Fruit fly (Drosophila melanogaster) whole organism, pupa: ENCODE data around the gene CG5116.

ENCODE experiments used
- CG10348 ChIP-seq: fragments of 200-800 bp; sonication (Bioruptor generic); IDR thresholded peaks from 2 replicates; pipeline ENCODE4 v1.3.6; 2022; ENCODE audit warnings: missing biosample characterization, missing genetic modification characterization
- CG12605 ChIP-seq: fragments of 200-800 bp; sonication (Bioruptor generic); IDR thresholded peaks from 2 replicates; pipeline ENCODE4 v1.3.6; 2022; ENCODE audit warnings: missing biosample characterization, missing genetic modification characterization
- CG13204 ChIP-seq: fragments of 200-800 bp; sonication (Bioruptor generic); optimal IDR thresholded peaks from 2 replicates; lab custom pipeline; 2018; ENCODE audit warnings: missing biosample characterization, mild to moderate bottlenecking, missing genetic modification characterization, moderate library complexity
- CG14655 ChIP-seq: fragments of 200-800 bp; sonication (Bioruptor generic); optimal IDR thresholded peaks from 3 replicates; lab custom pipeline; 2017; ENCODE audit warnings: mild to moderate bottlenecking, missing biosample characterization, missing genetic modification reagents, missing genetic modification characterization
- CG8159 ChIP-seq: fragments of 200-800 bp; sonication (Bioruptor generic); optimal IDR thresholded peaks from 3 replicates; lab custom pipeline; 2018; ENCODE audit warnings: missing biosample characterization, mild to moderate bottlenecking, missing genetic modification characterization, moderate library complexity
- CG8301 ChIP-seq: fragments of 200-800 bp; sonication (Bioruptor generic); optimal IDR thresholded peaks from 2 replicates; lab custom pipeline; 2018; ENCODE audit warnings: missing biosample characterization, mild to moderate bottlenecking, missing genetic modification characterization
- EcR ChIP-seq: fragments of 200-800 bp; sonication (Bioruptor generic); optimal IDR thresholded peaks from 3 replicates; lab custom pipeline; 2019; ENCODE audit warnings: missing biosample characterization, missing genetic modification characterization, mild to moderate bottlenecking, moderate library complexity, missing genetic modification reagents
- Ets98B ChIP-seq: fragments of 200-800 bp; sonication (Bioruptor generic); IDR thresholded peaks from 2 replicates; pipeline ENCODE4 v1.3.6; 2022; ENCODE audit warnings: missing biosample characterization, missing genetic modification characterization
- Pif1B ChIP-seq: fragments of 200-800 bp; sonication (Bioruptor generic); optimal IDR thresholded peaks from 3 replicates; lab custom pipeline; 2016; ENCODE audit warnings: missing biosample characterization, missing genetic modification characterization
- Snoo ChIP-seq: fragments of 200-800 bp; sonication (Bioruptor generic); optimal IDR thresholded peaks from 3 replicates; lab custom pipeline; 2017; ENCODE audit warnings: missing biosample characterization, mild to moderate bottlenecking, missing genetic modification characterization, inconsistent platforms
- gl ChIP-seq: fragments of 200-800 bp; sonication (Bioruptor generic); optimal IDR thresholded peaks from 2 replicates; lab custom pipeline; 2018; ENCODE audit warnings: missing biosample characterization, mild to moderate bottlenecking, missing genetic modification characterization
- rn ChIP-seq: fragments of 200-800 bp; sonication (Bioruptor generic); IDR thresholded peaks from 2 replicates; pipeline ENCODE4 v1.3.6; 2022; ENCODE audit warnings: missing biosample characterization, missing genetic modification characterization

DNA sequence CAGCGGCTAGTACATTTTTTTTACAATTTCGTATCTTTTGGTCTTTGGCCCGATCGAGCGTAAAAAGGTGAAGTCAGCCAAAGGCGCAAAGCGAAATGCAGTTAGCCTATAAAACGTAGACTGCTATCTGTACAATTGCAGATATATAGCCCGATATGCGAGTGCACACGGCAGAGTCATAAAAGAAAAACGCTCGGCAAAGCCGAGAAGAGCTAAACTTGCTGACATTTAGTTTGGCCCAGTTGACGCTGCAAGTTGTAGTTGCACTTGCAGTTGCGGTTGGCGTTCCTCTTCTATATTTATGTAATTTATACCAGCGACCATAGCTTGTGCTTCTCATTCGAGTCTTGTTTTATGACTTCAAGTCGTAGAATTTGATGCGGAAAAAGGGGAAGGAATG is 22.2 kb upstream of the CG5116 start:
- no peak for TF ChIP-seq CG14655 (GFP tag; lab: Kevin White, UChicago)
- TF ChIP-seq Snoo (tag; lab: Kevin White, UChicago), result no peak
- no peak for TF ChIP-seq Ets98B
- TF ChIP-seq Pif1B (GFP tag; lab: Kevin White, UChicago), result no peak
- no peak for TF ChIP-seq CG12605 (GFP tag; lab: Robert Waterston, UW)
- TF ChIP-seq CG8159 (tag; lab: Kevin White, UChicago), result no peak
- TF ChIP-seq CG10348, result no peak
- TF ChIP-seq rn (GFP tag; lab: Robert Waterston, UW), result no peak
- no peak for TF ChIP-seq CG13204 (GFP tag; lab: Kevin White, UChicago)
- TF ChIP-seq EcR (GFP tag; lab: Kevin White, UChicago), result no peak
- no peak for TF ChIP-seq gl (tag; lab: Kevin White, UChicago)
- no peak for TF ChIP-seq CG8301
